Fruit fly (Drosophila melanogaster): ENCODE results near the gene CG12971.

Gene CG12971

dm6 chr3L:21317416-21318259 lies 38.7 kb downstream of the CG12971 start, which contains the start of gene Pc (continued):
- no peak for TF ChIP-seq CG31224 (GFP tag; IDR thresholded peaks at IDR 0.05)
- peak; percentile 39 for TF ChIP-seq Dek (tag; optimal IDR thresholded peaks at IDR 0.05)
- peak; percentile 48 for TF ChIP-seq CG17829 (tag; optimal IDR thresholded peaks at IDR 0.05)
- peak; percentile 39 for TF ChIP-seq pho (GFP tag; optimal IDR thresholded peaks at IDR 0.05)
- peak; percentile 4 for TF ChIP-seq zf30C (GFP tag; optimal IDR thresholded peaks at IDR 0.05)
- TF ChIP-seq CG2120 (GFP tag; optimal IDR thresholded peaks at IDR 0.05): peak; percentile 39
- peak; percentile 100 for TF ChIP-seq CG1603 (tag; optimal IDR thresholded peaks at IDR 0.05)
- no peak for TF ChIP-seq NC2α (GFP tag; optimal IDR thresholded peaks at IDR 0.05)
- peak; percentile 84 for TF ChIP-seq nerfin-2 (GFP tag; IDR thresholded peaks at IDR 0.05; ENCODE audit: partially characterized antibody)
- TF ChIP-seq CG16813 (GFP tag; IDR thresholded peaks at IDR 0.05; ENCODE audit: partially characterized antibody): peak; percentile 88
- peak; percentile 92 for TF ChIP-seq amos (GFP tag; IDR thresholded peaks at IDR 0.05; ENCODE audit: partially characterized antibody)
- peak; percentile 3 for TF ChIP-seq lilli (GFP tag; optimal IDR thresholded peaks at IDR 0.05)
- TF ChIP-seq sug (tag; optimal IDR thresholded peaks at IDR 0.05): peak; percentile 49
- peak; percentile 86 for TF ChIP-seq HLH4C (GFP tag; IDR thresholded peaks at IDR 0.05; ENCODE audit: partially characterized antibody)
- TF ChIP-seq tin (GFP tag; optimal IDR thresholded peaks at IDR 0.05): no peak
- peak; percentile 61 for TF ChIP-seq CG10267 (tag; optimal IDR thresholded peaks at IDR 0.05)
- TF ChIP-seq CoRest (tag; optimal IDR thresholded peaks at IDR 0.05): peak; percentile 53
- TF ChIP-seq ase (GFP tag; IDR thresholded peaks at IDR 0.05): no peak
- TF ChIP-seq CG31365 (tag; optimal IDR thresholded peaks at IDR 0.05): no peak
- TF ChIP-seq CG4360 (GFP tag; IDR thresholded peaks at IDR 0.05): no peak
- TF ChIP-seq grau (tag; optimal IDR thresholded peaks at IDR 0.05): peak; percentile 17
- TF ChIP-seq Ets97D (GFP tag; optimal IDR thresholded peaks at IDR 0.05): peak; percentile 88
- TF ChIP-seq Max (GFP tag; optimal IDR thresholded peaks at IDR 0.05): peak; percentile 30
- TF ChIP-seq CG14860 (GFP tag; IDR thresholded peaks at IDR 0.05; ENCODE audit: partially characterized antibody): peak; percentile 67; the same call in 2 of the 3 replicates
- TF ChIP-seq pita (GFP tag; optimal IDR thresholded peaks at IDR 0.05): peak; percentile 87
- TF ChIP-seq CG11247 (GFP tag; IDR thresholded peaks at IDR 0.05): no peak
- no peak for TF ChIP-seq CG7357 (GFP tag; IDR thresholded peaks at IDR 0.05)
- no peak for TF ChIP-seq bcd (GFP tag; optimal IDR thresholded peaks at IDR 0.05)
- TF ChIP-seq hb (GFP tag; IDR thresholded peaks at IDR 0.05; ENCODE audit: partially characterized antibody): peak; percentile 82; the same call in 2 of the 3 replicates
- no peak for TF ChIP-seq CG17612 (GFP tag; IDR thresholded peaks at IDR 0.05)
- peak; percentile 69 for TF ChIP-seq tna (GFP tag; IDR thresholded peaks at IDR 0.05; ENCODE audit: partially characterized antibody)
- TF ChIP-seq lmd (GFP tag; IDR thresholded peaks at IDR 0.05): no peak
- TF ChIP-seq NC2β (GFP tag; optimal IDR thresholded peaks at IDR 0.05): peak; percentile 38
- peak; percentile 66 for TF ChIP-seq CHES-1-like (GFP tag; optimal IDR thresholded peaks at IDR 0.05)
- peak; percentile 93 for TF ChIP-seq cg (GFP tag; optimal IDR thresholded peaks at IDR 0.05)
- TF ChIP-seq tll (GFP tag; optimal IDR thresholded peaks at IDR 0.05): peak in 1 of 2 experiments; percentile 46
- TF ChIP-seq onecut (GFP tag; IDR thresholded peaks at IDR 0.05): peak; percentile 18; the same call in 1 of the 2 replicates
- TF ChIP-seq pros (GFP tag; optimal IDR thresholded peaks at IDR 0.05): peak; percentile 60
- peak; percentile 83 for TF ChIP-seq kay (GFP tag; optimal IDR thresholded peaks at IDR 0.05)
- TF ChIP-seq CG11560 (tag; IDR thresholded peaks at IDR 0.05): peak; percentile 84; the same call in 2 of the 3 replicates
- no peak for TF ChIP-seq ab (GFP tag; optimal IDR thresholded peaks at IDR 0.05)
- TF ChIP-seq nmo (GFP tag; optimal IDR thresholded peaks at IDR 0.05): peak; percentile 67
- TF ChIP-seq zfh2 (GFP tag; optimal IDR thresholded peaks at IDR 0.05): peak; percentile 0
- TF ChIP-seq sima (GFP tag; optimal IDR thresholded peaks at IDR 0.05): peak; percentile 34
- TF ChIP-seq Bgb (GFP tag; IDR thresholded peaks at IDR 0.05; ENCODE audit: partially characterized antibody): peak; percentile 93
- TF ChIP-seq CG2116 (GFP tag; optimal IDR thresholded peaks at IDR 0.05): peak; percentile 90
- peak; percentile 40 for TF ChIP-seq cad (GFP tag; optimal IDR thresholded peaks at IDR 0.05)
- peak; percentile 12 for TF ChIP-seq her (GFP tag; optimal IDR thresholded peaks at IDR 0.05)
